Worm (Caenorhabditis elegans): Measurements from ENCODE around the gene pigg-1.

ce11 chrII:8561227-8561626, 38.8 kb downstream of the pigg-1 start, which contains the start of gene iff-2:
- no peak for TF ChIP-seq snpc-4 (tag; optimal IDR thresholded peaks at IDR 0.05)
- TF ChIP-seq elt-3 (tag; optimal IDR thresholded peaks at IDR 0.05): peak; percentile 87
- peak; percentile 82 for TF ChIP-seq nhr-2 (tag; optimal IDR thresholded peaks at IDR 0.05)
- TF ChIP-seq nhr-76 (tag; optimal IDR thresholded peaks at IDR 0.05): peak; percentile 34
- TF ChIP-seq sptf-1 (tag; optimal IDR thresholded peaks at IDR 0.05): peak; percentile 91
- TF ChIP-seq hlh-1 (tag; optimal IDR thresholded peaks at IDR 0.05): peak; percentile 91

All from whole organism, mixed stage, embryonic.